In genomic region chr3R:25054451-25055188, dm6 we compare ENCODE assay signal across 2 fruit fly cellular contexts.
TF ChIP-seq lines count a peak whose summit lies in the region.

Gene CG31109 (minus strand): TSS chr3R:25054653.

TF ChIP-seq in whole organism, adult, 20 proteins besides CTCF, POLR2A, EP300 and RAD21 (continued from another document):
- TF ChIP-seq Clk (GFP tag; optimal IDR thresholded peaks at IDR 0.05; lab: Kevin White, UChicago) (peak; percentile 7), Hr96 (GFP tag; optimal IDR thresholded peaks at IDR 0.05; lab: Kevin White, UChicago) (no peak)
TF ChIP-seq in whole organism, adult: peak in this region for 12.

TF ChIP-seq in whole organism, embryonic, 481 proteins besides CTCF, POLR2A, EP300 and RAD21 (continued from another document and continues in another):
- peak; percentile 31 for TF ChIP-seq CG17829 (tag; optimal IDR thresholded peaks at IDR 0.05; lab: Kevin White, UChicago)
- no peak for TF ChIP-seq da (GFP tag; optimal IDR thresholded peaks at IDR 0.05; lab: Kevin White, UChicago)
- TF ChIP-seq jing (GFP tag; optimal IDR thresholded peaks at IDR 0.05; lab: Kevin White, UChicago) = no peak
- TF ChIP-seq CG11398 (GFP tag; optimal IDR thresholded peaks at IDR 0.05; lab: Kevin White, UChicago) = no peak
- no peak for TF ChIP-seq grn (GFP tag; optimal IDR thresholded peaks at IDR 0.05; lab: Kevin White, UChicago)
- TF ChIP-seq CG1024 (GFP tag; IDR thresholded peaks at IDR 0.05; lab: Robert Waterston, UW) = no peak
- no peak for TF ChIP-seq seq (GFP tag; IDR thresholded peaks at IDR 0.05; lab: Robert Waterston, UW)
- no peak for TF ChIP-seq ham (GFP tag; IDR thresholded peaks at IDR 0.05; lab: Robert Waterston, UW)
- peak; percentile 31; the same call in 1 of the 2 replicates for TF ChIP-seq CG32532 (GFP tag; IDR thresholded peaks at IDR 0.05; lab: Robert Waterston, UW)
- no peak for TF ChIP-seq CG1832 (GFP tag; optimal IDR thresholded peaks at IDR 0.05; lab: Kevin White, UChicago)
- TF ChIP-seq CG11695 (GFP tag; IDR thresholded peaks at IDR 0.05; lab: Robert Waterston, UW) = no peak
- peak; percentile 77 for TF ChIP-seq pzg (GFP tag; optimal IDR thresholded peaks at IDR 0.05; lab: Kevin White, UChicago)
- TF ChIP-seq ab (GFP tag; optimal IDR thresholded peaks at IDR 0.05; lab: Kevin White, UChicago) = no peak
- TF ChIP-seq trh (GFP tag; optimal IDR thresholded peaks at IDR 0.05; lab: Kevin White, UChicago) = no peak
- TF ChIP-seq C15 (GFP tag; IDR thresholded peaks at IDR 0.05; lab: Robert Waterston, UW) = no peak
- no peak for TF ChIP-seq NC2α (GFP tag; optimal IDR thresholded peaks at IDR 0.05; lab: Kevin White, UChicago)
- no peak for TF ChIP-seq hkb (optimal IDR thresholded peaks at IDR 0.05; lab: Kevin White, UChicago)
- no peak for TF ChIP-seq hkb (GFP tag; IDR thresholded peaks at IDR 0.05; lab: Robert Waterston, UW)
- no peak for TF ChIP-seq zen (tag; optimal IDR thresholded peaks at IDR 0.05; lab: Kevin White, UChicago)
- TF ChIP-seq CG2120 (GFP tag; optimal IDR thresholded peaks at IDR 0.05; lab: Kevin White, UChicago) = peak; percentile 64
- no peak for TF ChIP-seq prd (optimal IDR thresholded peaks at IDR 0.05; lab: Kevin White, UChicago)
- no peak for TF ChIP-seq prd (GFP tag; IDR thresholded peaks at IDR 0.05; lab: Robert Waterston, UW)
- TF ChIP-seq trem (tag; optimal IDR thresholded peaks at IDR 0.05; lab: Kevin White, UChicago) = peak; percentile 80
- no peak for TF ChIP-seq Gug (GFP tag; IDR thresholded peaks at IDR 0.05; lab: Robert Waterston, UW)
- TF ChIP-seq her (GFP tag; optimal IDR thresholded peaks at IDR 0.05; lab: Kevin White, UChicago) = no peak
- TF ChIP-seq twi (tag; optimal IDR thresholded peaks at IDR 0.05; lab: Kevin White, UChicago) = peak; percentile 27
- no peak for TF ChIP-seq bcd (GFP tag; optimal IDR thresholded peaks at IDR 0.05; lab: Kevin White, UChicago)
- peak; percentile 19 for TF ChIP-seq zf30C (GFP tag; optimal IDR thresholded peaks at IDR 0.05; lab: Kevin White, UChicago)
- TF ChIP-seq wor (GFP tag; IDR thresholded peaks at IDR 0.05; lab: Robert Waterston, UW) = no peak
- TF ChIP-seq CG10543 (GFP tag; optimal IDR thresholded peaks at IDR 0.05; lab: Kevin White, UChicago) = peak; percentile 26
- no peak for TF ChIP-seq chinmo (GFP tag; IDR thresholded peaks at IDR 0.05; lab: Robert Waterston, UW; ENCODE audit: partially characterized antibody)
- no peak for TF ChIP-seq CG14050 (GFP tag; IDR thresholded peaks at IDR 0.05; lab: Robert Waterston, UW)
- TF ChIP-seq CG3847 (GFP tag; IDR thresholded peaks at IDR 0.05; lab: Robert Waterston, UW) = peak; percentile 37; the same call in 1 of the 2 replicates
- TF ChIP-seq hth (optimal IDR thresholded peaks at IDR 0.05; lab: Kevin White, UChicago) = no peak
- no peak for TF ChIP-seq ttk (GFP tag; IDR thresholded peaks at IDR 0.05; lab: Robert Waterston, UW)
- TF ChIP-seq CG2678 (tag; optimal IDR thresholded peaks at IDR 0.05; lab: Kevin White, UChicago) = peak; percentile 24
- no peak for TF ChIP-seq dysf (GFP tag; IDR thresholded peaks at IDR 0.05; lab: Robert Waterston, UW)
- peak; percentile 35; the same call in 1 of the 2 replicates for TF ChIP-seq H2.0 (GFP tag; IDR thresholded peaks at IDR 0.05; lab: Robert Waterston, UW)
- TF ChIP-seq sens (GFP tag; lab: Kevin White, UChicago) = peak; percentile 86
- TF ChIP-seq dpn (GFP tag; optimal IDR thresholded peaks at IDR 0.05; lab: Kevin White, UChicago) = peak in 1 of 2 experiments; percentile 4
- peak; percentile 37; the same call in 1 of the 3 replicates for TF ChIP-seq CG6791 (GFP tag; IDR thresholded peaks at IDR 0.05; lab: Robert Waterston, UW; ENCODE audit: partially characterized antibody)
- no peak for TF ChIP-seq CG3407 (GFP tag; optimal IDR thresholded peaks at IDR 0.05; lab: Kevin White, UChicago)
- peak; percentile 40; the same call in 1 of the 3 replicates for TF ChIP-seq HLH4C (GFP tag; IDR thresholded peaks at IDR 0.05; lab: Robert Waterston, UW; ENCODE audit: partially characterized antibody)
- peak; percentile 79 for TF ChIP-seq MBD-R2 (GFP tag; IDR thresholded peaks at IDR 0.05; lab: Robert Waterston, UW)
- no peak for TF ChIP-seq CG16815 (GFP tag; optimal IDR thresholded peaks at IDR 0.05; lab: Kevin White, UChicago)
- no peak for TF ChIP-seq cg (GFP tag; optimal IDR thresholded peaks at IDR 0.05; lab: Kevin White, UChicago)
- no peak for TF ChIP-seq CG17385 (GFP tag; optimal IDR thresholded peaks at IDR 0.05; lab: Kevin White, UChicago)
- TF ChIP-seq CG17328 (GFP tag; IDR thresholded peaks at IDR 0.05; lab: Robert Waterston, UW) = no peak
- TF ChIP-seq bab2 (GFP tag; optimal IDR thresholded peaks at IDR 0.05; lab: Kevin White, UChicago) = no peak
- TF ChIP-seq CG5245 (GFP tag; optimal IDR thresholded peaks at IDR 0.05; lab: Kevin White, UChicago) = no peak
- peak; percentile 39; the same call in 1 of the 2 replicates for TF ChIP-seq sna (GFP tag; IDR thresholded peaks at IDR 0.05; lab: Robert Waterston, UW; ENCODE audit: partially characterized antibody)
- TF ChIP-seq pho (GFP tag; optimal IDR thresholded peaks at IDR 0.05; lab: Kevin White, UChicago) = no peak
- no peak for TF ChIP-seq Vsx1 (GFP tag; optimal IDR thresholded peaks at IDR 0.05; lab: Kevin White, UChicago)
- TF ChIP-seq zfh1 (GFP tag; IDR thresholded peaks at IDR 0.05; lab: Robert Waterston, UW) = no peak
- no peak for TF ChIP-seq eyg (GFP tag; optimal IDR thresholded peaks at IDR 0.05; lab: Kevin White, UChicago)
- TF ChIP-seq HLHmδ (GFP tag; optimal IDR thresholded peaks at IDR 0.05; lab: Kevin White, UChicago) = no peak
- TF ChIP-seq CG6765 (GFP tag; optimal IDR thresholded peaks at IDR 0.05; lab: Kevin White, UChicago) = no peak
- no peak for TF ChIP-seq Awh (GFP tag; IDR thresholded peaks at IDR 0.05; lab: Robert Waterston, UW)
- peak; percentile 8 for TF ChIP-seq CG18011 (GFP tag; optimal IDR thresholded peaks at IDR 0.05; lab: Kevin White, UChicago)
- TF ChIP-seq exex (tag; optimal IDR thresholded peaks at IDR 0.05; lab: Kevin White, UChicago) = no peak
- peak; percentile 61 for TF ChIP-seq CG13287 (GFP tag; IDR thresholded peaks at IDR 0.05; lab: Robert Waterston, UW; ENCODE audit: partially characterized antibody)
- peak; percentile 39; the same call in 1 of the 2 replicates for TF ChIP-seq hbn (GFP tag; IDR thresholded peaks at IDR 0.05; lab: Robert Waterston, UW; ENCODE audit: partially characterized antibody)
- no peak for TF ChIP-seq E2f1 (GFP tag; IDR thresholded peaks at IDR 0.05; lab: Robert Waterston, UW)
- TF ChIP-seq CG10462 (GFP tag; optimal IDR thresholded peaks at IDR 0.05; lab: Kevin White, UChicago) = no peak
- TF ChIP-seq Mrtf (GFP tag; IDR thresholded peaks at IDR 0.05; lab: Robert Waterston, UW) = no peak
- TF ChIP-seq unc-4 (GFP tag; IDR thresholded peaks at IDR 0.05; lab: Robert Waterston, UW; ENCODE audit: partially characterized antibody) = peak; percentile 44; the same call in 1 of the 2 replicates
- TF ChIP-seq CG10979 (tag; optimal IDR thresholded peaks at IDR 0.05; lab: Kevin White, UChicago) = no peak
- TF ChIP-seq amos (GFP tag; IDR thresholded peaks at IDR 0.05; lab: Robert Waterston, UW; ENCODE audit: partially characterized antibody) = peak; percentile 63; the same call in 1 of the 2 replicates
- peak; percentile 49 for TF ChIP-seq CG34224 (GFP tag; IDR thresholded peaks at IDR 0.05; lab: Robert Waterston, UW; ENCODE audit: partially characterized antibody)
- TF ChIP-seq CG11696 (GFP tag; IDR thresholded peaks at IDR 0.05; lab: Robert Waterston, UW) = no peak
- TF ChIP-seq Xbp1 (GFP tag; optimal IDR thresholded peaks at IDR 0.05; lab: Kevin White, UChicago) = peak; percentile 20
- TF ChIP-seq CG8388 (GFP tag; optimal IDR thresholded peaks at IDR 0.05; lab: Kevin White, UChicago) = peak; percentile 5
- TF ChIP-seq dmrt99B (tag; optimal IDR thresholded peaks at IDR 0.05; lab: Kevin White, UChicago) = no peak
- TF ChIP-seq CG10267 (tag; optimal IDR thresholded peaks at IDR 0.05; lab: Kevin White, UChicago) = peak; percentile 50
- no peak for TF ChIP-seq Hmx (GFP tag; optimal IDR thresholded peaks at IDR 0.05; lab: Kevin White, UChicago)
- TF ChIP-seq CG14014 (GFP tag; IDR thresholded peaks at IDR 0.05; lab: Robert Waterston, UW) = peak; percentile 37; the same call in 1 of the 2 replicates
- TF ChIP-seq Max (GFP tag; optimal IDR thresholded peaks at IDR 0.05; lab: Kevin White, UChicago) = no peak
- TF ChIP-seq CG8478 (optimal IDR thresholded peaks at IDR 0.05; lab: Kevin White, UChicago) = no peak
- TF ChIP-seq Poxn (GFP tag; IDR thresholded peaks at IDR 0.05; lab: Robert Waterston, UW) = no peak
- TF ChIP-seq CG4707 (GFP tag; optimal IDR thresholded peaks at IDR 0.05; lab: Kevin White, UChicago) = no peak
- TF ChIP-seq fru (optimal IDR thresholded peaks at IDR 0.05; lab: Kevin White, UChicago) = no peak
- TF ChIP-seq ranshi (GFP tag; IDR thresholded peaks at IDR 0.05; lab: Robert Waterston, UW) = no peak
- TF ChIP-seq D19A (tag; optimal IDR thresholded peaks at IDR 0.05; lab: Kevin White, UChicago) = peak; percentile 1
- TF ChIP-seq Xrp1 (GFP tag; IDR thresholded peaks at IDR 0.05; lab: Robert Waterston, UW) = 0 out of 2 replicates have a peak, but pooled peaks have one; percentile 8
- TF ChIP-seq zfh2 (GFP tag; optimal IDR thresholded peaks at IDR 0.05; lab: Kevin White, UChicago) = peak; percentile 28
- TF ChIP-seq CG10274 (GFP tag; optimal IDR thresholded peaks at IDR 0.05; lab: Kevin White, UChicago) = no peak
- TF ChIP-seq MTF-1 (GFP tag; optimal IDR thresholded peaks at IDR 0.05; lab: Kevin White, UChicago; ENCODE audit: borderline replicate concordance) = no peak
- TF ChIP-seq CG12744 (GFP tag; optimal IDR thresholded peaks at IDR 0.05; lab: Kevin White, UChicago) = no peak
- peak; percentile 2 for TF ChIP-seq Sin3A (optimal IDR thresholded peaks at IDR 0.05; lab: Kevin White, UChicago)
- TF ChIP-seq YL-1 (GFP tag; optimal IDR thresholded peaks at IDR 0.05; lab: Kevin White, UChicago) = peak; percentile 54
- no peak for TF ChIP-seq CG6689 (GFP tag; IDR thresholded peaks at IDR 0.05; lab: Robert Waterston, UW)
- TF ChIP-seq tin (GFP tag; optimal IDR thresholded peaks at IDR 0.05; lab: Kevin White, UChicago) = peak; percentile 35
- no peak for TF ChIP-seq chm (GFP tag; IDR thresholded peaks at IDR 0.05; lab: Robert Waterston, UW)
- peak; percentile 51 for TF ChIP-seq Rfx (GFP tag; IDR thresholded peaks at IDR 0.05; lab: Robert Waterston, UW)
- TF ChIP-seq CG3163 (GFP tag; optimal IDR thresholded peaks at IDR 0.05; lab: Kevin White, UChicago) = no peak
- no peak for TF ChIP-seq CG11504 (tag; optimal IDR thresholded peaks at IDR 0.05; lab: Kevin White, UChicago)
- peak; percentile 54 for TF ChIP-seq mirr (GFP tag; optimal IDR thresholded peaks at IDR 0.05; lab: Kevin White, UChicago)
- TF ChIP-seq grau (tag; optimal IDR thresholded peaks at IDR 0.05; lab: Kevin White, UChicago) = peak; percentile 39
- peak; percentile 10 for TF ChIP-seq CG15479 (GFP tag; optimal IDR thresholded peaks at IDR 0.05; lab: Kevin White, UChicago)
- TF ChIP-seq GATAe (GFP tag; conservative IDR thresholded peaks at IDR 0.05; lab: Robert Waterston, UW) = no peak
- TF ChIP-seq CG13296 (GFP tag; optimal IDR thresholded peaks at IDR 0.05; lab: Kevin White, UChicago) = peak; percentile 52
- TF ChIP-seq ro (GFP tag; IDR thresholded peaks at IDR 0.05; lab: Robert Waterston, UW) = no peak
- peak; percentile 46 for TF ChIP-seq CG12391 (tag; optimal IDR thresholded peaks at IDR 0.05; lab: Kevin White, UChicago)
- TF ChIP-seq CG4820 (GFP tag; optimal IDR thresholded peaks at IDR 0.05; lab: Kevin White, UChicago) = no peak
- TF ChIP-seq CG3281 (GFP tag; optimal IDR thresholded peaks at IDR 0.05; lab: Kevin White, UChicago) = no peak
- TF ChIP-seq cad (GFP tag; optimal IDR thresholded peaks at IDR 0.05; lab: Kevin White, UChicago) = no peak
- no peak for TF ChIP-seq CG1602 (GFP tag; optimal IDR thresholded peaks at IDR 0.05; lab: Kevin White, UChicago)
- TF ChIP-seq lbe (GFP tag; optimal IDR thresholded peaks at IDR 0.05; lab: Kevin White, UChicago) = no peak
- no peak for TF ChIP-seq CG30431 (GFP tag; optimal IDR thresholded peaks at IDR 0.05; lab: Kevin White, UChicago)
- TF ChIP-seq CG7357 (GFP tag; IDR thresholded peaks at IDR 0.05; lab: Robert Waterston, UW) = no peak
- 0 out of 2 replicates have a peak, but pooled peaks have one; percentile 17 for TF ChIP-seq CG14441 (GFP tag; IDR thresholded peaks at IDR 0.05; lab: Robert Waterston, UW)
- TF ChIP-seq az2 (GFP tag; optimal IDR thresholded peaks at IDR 0.05; lab: Kevin White, UChicago) = no peak
- no peak for TF ChIP-seq run (tag; optimal IDR thresholded peaks at IDR 0.05; lab: Kevin White, UChicago)
- TF ChIP-seq cas (GFP tag; IDR thresholded peaks at IDR 0.05; lab: Robert Waterston, UW) = no peak
- no peak for TF ChIP-seq abd-A (tag; optimal IDR thresholded peaks at IDR 0.05; lab: Kevin White, UChicago)
- TF ChIP-seq CrebB (tag; optimal IDR thresholded peaks at IDR 0.05; lab: Kevin White, UChicago) = no peak
- TF ChIP-seq mld (GFP tag; IDR thresholded peaks at IDR 0.05; lab: Robert Waterston, UW; ENCODE audit: partially characterized antibody) = 0 out of 3 replicates have a peak, but pooled peaks have one; percentile 41
- TF ChIP-seq nau (GFP tag; optimal IDR thresholded peaks at IDR 0.05; lab: Kevin White, UChicago) = no peak
- no peak for TF ChIP-seq Jarid2 (GFP tag; optimal IDR thresholded peaks at IDR 0.05; lab: Kevin White, UChicago)
- no peak for TF ChIP-seq CG6254 (GFP tag; optimal IDR thresholded peaks at IDR 0.05; lab: Kevin White, UChicago)
- TF ChIP-seq CG11247 (GFP tag; IDR thresholded peaks at IDR 0.05; lab: Robert Waterston, UW) = no peak
- no peak for TF ChIP-seq CG17612 (GFP tag; IDR thresholded peaks at IDR 0.05; lab: Robert Waterston, UW)
- TF ChIP-seq CG31365 (tag; optimal IDR thresholded peaks at IDR 0.05; lab: Kevin White, UChicago) = no peak
- TF ChIP-seq CG9437 (GFP tag; optimal IDR thresholded peaks at IDR 0.05; lab: Kevin White, UChicago) = no peak
- TF ChIP-seq slbo (GFP tag; IDR thresholded peaks at IDR 0.05; lab: Robert Waterston, UW) = no peak
- no peak for TF ChIP-seq CG18476 (GFP tag; optimal IDR thresholded peaks at IDR 0.05; lab: Kevin White, UChicago)
- TF ChIP-seq CG12219 (GFP tag; optimal IDR thresholded peaks at IDR 0.05; lab: Kevin White, UChicago) = no peak
- TF ChIP-seq stc (GFP tag; IDR thresholded peaks at IDR 0.05; lab: Robert Waterston, UW) = no peak
- peak; percentile 22 for TF ChIP-seq CG13424 (tag; optimal IDR thresholded peaks at IDR 0.05; lab: Kevin White, UChicago)
- TF ChIP-seq B-H2 (GFP tag; optimal IDR thresholded peaks at IDR 0.05; lab: Kevin White, UChicago) = peak; percentile 60
- TF ChIP-seq lov (optimal IDR thresholded peaks at IDR 0.05; lab: Kevin White, UChicago) = no peak
- TF ChIP-seq lov (GFP tag; IDR thresholded peaks at IDR 0.05; lab: Robert Waterston, UW) = no peak
